Fruit fly (Drosophila melanogaster): ENCODE data around the gene AOX4.

DNA sequence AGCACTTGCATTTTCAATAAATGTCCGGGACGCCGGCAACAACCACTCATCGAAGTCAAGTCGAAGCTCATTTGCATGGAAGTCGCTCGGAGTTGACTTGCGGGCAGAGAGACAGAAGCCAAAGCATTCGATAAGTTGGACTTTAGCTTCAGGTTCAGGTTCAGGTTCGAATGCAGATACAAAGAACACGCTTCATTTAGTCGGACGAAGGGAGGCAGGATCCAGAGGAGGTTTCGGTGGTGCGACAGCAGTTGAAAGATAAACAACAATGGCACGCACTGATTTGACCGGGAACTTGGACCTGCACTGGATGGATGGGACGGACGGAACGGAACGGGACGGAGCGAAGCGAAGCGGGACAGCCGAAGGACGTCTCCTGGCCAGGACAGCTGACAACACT is 15.3 kb upstream of the AOX4 start:
- no peak for TF ChIP-seq Blimp-1 (GFP tag; optimal IDR thresholded peaks at IDR 0.05)
- TF ChIP-seq OdsH (GFP tag; optimal IDR thresholded peaks at IDR 0.05), result no peak

All from whole organism, prepupa.